Fruit fly (Drosophila melanogaster) whole organism, embryonic: ENCODE data around the gene CSN6.

Experiments used
- Aef1 ChIP-seq: fragments of 200-800 bp; sonication (Bioruptor generic); IDR thresholded peaks from 3 replicates; pipeline ENCODE4 v1.3.6; 2022; ENCODE audit warnings: missing biosample characterization, missing genetic modification characterization
- C15 ChIP-seq: fragments of 200-800 bp; sonication (Bioruptor generic); IDR thresholded peaks from 3 replicates; pipeline ENCODE4 v1.3.6; 2022; ENCODE audit warnings: missing biosample characterization, missing genetic modification characterization
- CG10543 ChIP-seq: fragments of 200-800 bp; sonication (Bioruptor generic); optimal IDR thresholded peaks from 3 replicates; lab custom pipeline; 2017; ENCODE audit warnings: missing biosample characterization, mild to moderate bottlenecking, missing genetic modification characterization, moderate library complexity
- CG11695 ChIP-seq: fragments of 200-800 bp; sonication (Bioruptor generic); IDR thresholded peaks from 3 replicates; pipeline ENCODE4 v1.3.6; 2022; ENCODE audit warnings: missing biosample characterization, missing genetic modification characterization
- CG1233 ChIP-seq: fragments of 200-800 bp; sonication (Bioruptor generic); optimal IDR thresholded peaks from 4 replicates; lab custom pipeline; 2018; ENCODE audit warnings: missing biosample characterization, mild to moderate bottlenecking, missing genetic modification characterization
- CG12391 ChIP-seq: fragments of 200-800 bp; sonication (Bioruptor generic); optimal IDR thresholded peaks from 3 replicates; lab custom pipeline; 2018; ENCODE audit warnings: missing biosample characterization, mild to moderate bottlenecking, missing genetic modification characterization, moderate library complexity
- CG12659 ChIP-seq: fragments of 200-800 bp; sonication (Bioruptor generic); optimal IDR thresholded peaks from 3 replicates; lab custom pipeline; 2017; ENCODE audit warnings: mild to moderate bottlenecking, missing biosample characterization, missing genetic modification reagents, missing genetic modification characterization
- CG12744 ChIP-seq: fragments of 200-800 bp; sonication (Bioruptor generic); optimal IDR thresholded peaks from 2 replicates; lab custom pipeline; 2016; ENCODE audit warnings: missing biosample characterization, missing genetic modification characterization
- CG13424 ChIP-seq: fragments of 200-800 bp; sonication (Bioruptor generic); optimal IDR thresholded peaks from 2 replicates; lab custom pipeline; 2019; ENCODE audit warnings: missing biosample characterization, mild to moderate bottlenecking, missing genetic modification characterization, moderate library complexity
- CG13894 ChIP-seq: fragments of 200-800 bp; sonication (Bioruptor generic); optimal IDR thresholded peaks from 3 replicates; lab custom pipeline; 2018; ENCODE audit warnings: missing biosample characterization, mild to moderate bottlenecking, missing genetic modification characterization, moderate library complexity
- CG14441 ChIP-seq: fragments of 200-800 bp; sonication (Bioruptor generic); IDR thresholded peaks from 2 replicates; pipeline ENCODE4 v1.3.6; 2022; ENCODE audit warnings: missing biosample characterization, missing genetic modification characterization
- CG14667 ChIP-seq: fragments of 200-800 bp; sonication (Bioruptor generic); IDR thresholded peaks from 2 replicates; pipeline ENCODE4 v1.3.6; 2022; ENCODE audit warnings: missing biosample characterization, missing genetic modification characterization
- CG15514 ChIP-seq: fragments of 200-800 bp; sonication (Bioruptor generic); optimal IDR thresholded peaks from 3 replicates; lab custom pipeline; 2017; ENCODE audit warnings: missing biosample characterization, missing genetic modification characterization, mild to moderate bottlenecking, moderate library complexity, missing genetic modification reagents
- CG16815 ChIP-seq: fragments of 200-800 bp; sonication (Bioruptor generic); optimal IDR thresholded peaks from 3 replicates; lab custom pipeline; 2017; ENCODE audit warnings: missing biosample characterization, mild to moderate bottlenecking, missing genetic modification characterization
- CG17186 ChIP-seq: fragments of 200-800 bp; sonication (Bioruptor generic); optimal IDR thresholded peaks from 3 replicates; lab custom pipeline; 2017; ENCODE audit warnings: missing biosample characterization, missing genetic modification reagents, missing genetic modification characterization
- CG17328 ChIP-seq: fragments of 200-800 bp; sonication (Bioruptor generic); IDR thresholded peaks from 2 replicates; pipeline ENCODE4 v1.3.6; 2022; ENCODE audit warnings: missing biosample characterization, missing genetic modification characterization
- CG34376 ChIP-seq: fragments of 200-800 bp; sonication (Bioruptor generic); optimal IDR thresholded peaks from 2 replicates; lab custom pipeline; 2018; ENCODE audit warnings: missing biosample characterization, mild to moderate bottlenecking, missing genetic modification characterization
- CG3847 ChIP-seq: fragments of 200-800 bp; sonication (Bioruptor generic); IDR thresholded peaks from 2 replicates; pipeline ENCODE4 v1.3.6; 2022; ENCODE audit warnings: missing biosample characterization, missing genetic modification characterization
- CG4404 ChIP-seq: fragments of 200-800 bp; sonication (Bioruptor generic); IDR thresholded peaks from 2 replicates; pipeline ENCODE4 v1.3.6; 2022; ENCODE audit warnings: missing biosample characterization, missing genetic modification characterization
- CG4707 ChIP-seq: fragments of 200-800 bp; sonication (Bioruptor generic); optimal IDR thresholded peaks from 2 replicates; lab custom pipeline; 2018; ENCODE audit warnings: missing biosample characterization, mild to moderate bottlenecking, missing genetic modification characterization, moderate library complexity
- CG5953 ChIP-seq: fragments of 200-800 bp; sonication (Bioruptor generic); IDR thresholded peaks from 2 replicates; pipeline ENCODE4 v1.3.6; 2022; ENCODE audit warnings: missing biosample characterization, missing genetic modification characterization
- CG6272 ChIP-seq: fragments of 200-800 bp; sonication (Bioruptor generic); IDR thresholded peaks from 2 replicates; pipeline ENCODE4 v1.3.6; 2022; ENCODE audit warnings: missing biosample characterization, missing genetic modification characterization
- CG8089 ChIP-seq: fragments of 200-800 bp; sonication (Bioruptor generic); optimal IDR thresholded peaks from 3 replicates; lab custom pipeline; 2016; ENCODE audit warnings: missing biosample characterization, missing genetic modification characterization
- CG9437 ChIP-seq: fragments of 200-800 bp; sonication (Bioruptor generic); optimal IDR thresholded peaks from 2 replicates; lab custom pipeline; 2018; ENCODE audit warnings: missing biosample characterization, mild to moderate bottlenecking, missing genetic modification characterization
- CG9609 ChIP-seq: fragments of 200-800 bp; sonication (Bioruptor generic); optimal IDR thresholded peaks from 3 replicates; lab custom pipeline; 2016; ENCODE audit warnings: missing biosample characterization, missing genetic modification characterization
- Deaf1 ChIP-seq: fragments of 200-800 bp; optimal IDR thresholded peaks from 3 replicates; lab custom pipeline; 2019; ENCODE audit warnings: missing biosample characterization, mild to moderate bottlenecking, missing genetic modification characterization, moderate library complexity
- Drgx ChIP-seq: fragments of 200-800 bp; sonication (Bioruptor generic); IDR thresholded peaks from 2 replicates; pipeline ENCODE4 v1.3.6; 2022; ENCODE audit warnings: missing biosample characterization, missing genetic modification characterization
- E2f1 ChIP-seq: fragments of 200-800 bp; sonication (Bioruptor generic); IDR thresholded peaks from 2 replicates; pipeline ENCODE4 v1.3.6; 2022; ENCODE audit warnings: missing biosample characterization, missing genetic modification characterization
- E2f2 ChIP-seq: fragments of 200-800 bp; sonication (Bioruptor generic); IDR thresholded peaks from 2 replicates; pipeline ENCODE4 v1.3.6; 2022; ENCODE audit warnings: missing biosample characterization, missing genetic modification characterization
- Fer2 ChIP-seq: fragments of 200-800 bp; sonication (Bioruptor generic); optimal IDR thresholded peaks from 2 replicates; lab custom pipeline; 2018; ENCODE audit warnings: missing biosample characterization, mild to moderate bottlenecking, missing genetic modification characterization, moderate library complexity
- H2.0 ChIP-seq: fragments of 200-800 bp; sonication (Bioruptor generic); IDR thresholded peaks from 2 replicates; pipeline ENCODE4 v1.3.6; 2022; ENCODE audit warnings: missing biosample characterization, missing genetic modification characterization
- HLH54F ChIP-seq: fragments of 200-800 bp; sonication (Bioruptor generic); optimal IDR thresholded peaks from 3 replicates; lab custom pipeline; 2016; ENCODE audit warnings: missing biosample characterization, missing genetic modification characterization
- Hr3 ChIP-seq: fragments of 200-800 bp; sonication (Bioruptor generic); optimal IDR thresholded peaks from 3 replicates; lab custom pipeline; 2016; ENCODE audit warnings: missing biosample characterization, missing genetic modification characterization
- Max ChIP-seq: fragments of 200-800 bp; sonication (Bioruptor generic); optimal IDR thresholded peaks from 2 replicates; lab custom pipeline; 2016; ENCODE audit warnings: missing biosample characterization, mild to moderate bottlenecking, missing genetic modification characterization
- Mrtf ChIP-seq: fragments of 200-800 bp; sonication (Bioruptor generic); IDR thresholded peaks from 3 replicates; pipeline ENCODE4 v1.3.6; 2022; ENCODE audit warnings: missing biosample characterization, missing genetic modification characterization
- Nf-YA ChIP-seq: fragments of 200-800 bp; sonication (Bioruptor generic); IDR thresholded peaks from 2 replicates; pipeline ENCODE4 v1.3.6; 2022; ENCODE audit warnings: missing biosample characterization, missing genetic modification characterization
- cas ChIP-seq: fragments of 200-800 bp; sonication (Bioruptor generic); IDR thresholded peaks from 2 replicates; pipeline ENCODE4 v1.3.6; 2022; ENCODE audit warnings: missing biosample characterization, missing genetic modification characterization
- dimm ChIP-seq: fragments of 200-800 bp; sonication (Bioruptor generic); IDR thresholded peaks from 2 replicates; pipeline ENCODE4 v1.3.6; 2022; ENCODE audit warnings: missing biosample characterization, missing genetic modification characterization
- dm ChIP-seq: fragments of 200-800 bp; sonication (Bioruptor generic); optimal IDR thresholded peaks from 3 replicates; lab custom pipeline; 2016; ENCODE audit warnings: missing biosample characterization, missing genetic modification characterization
- eyg ChIP-seq: fragments of 200-800 bp; sonication (Bioruptor generic); optimal IDR thresholded peaks from 3 replicates; lab custom pipeline; 2016; ENCODE audit warnings: missing biosample characterization, missing genetic modification characterization
- fu2 ChIP-seq: fragments of 200-800 bp; sonication (Bioruptor generic); optimal IDR thresholded peaks from 2 replicates; lab custom pipeline; 2016; ENCODE audit warnings: missing biosample characterization, missing genetic modification characterization
- hkb ChIP-seq, 2 experiments: fragments of 200-800 bp in 1 of 2; fragments of >200 bp in 1 of 2; sonication (Bioruptor generic) in 1 of 2; IDR thresholded peaks in 1 of 2; optimal IDR thresholded peaks in 1 of 2; 2 replicates each; pipeline versions ENCODE4 v1.3.6 to Lab custom; 2017 to 2022; ENCODE audit warnings: missing biosample characterization in 1 of 2, missing genetic modification characterization in 1 of 2
- nerfin-1 ChIP-seq: fragments of 200-800 bp; sonication (Bioruptor generic); optimal IDR thresholded peaks from 3 replicates; lab custom pipeline; 2019; ENCODE audit warnings: missing biosample characterization, mild to moderate bottlenecking, missing genetic modification characterization, moderate library complexity
- onecut ChIP-seq: fragments of 200-800 bp; sonication (Bioruptor generic); IDR thresholded peaks from 2 replicates; pipeline ENCODE4 v1.3.6; 2022; ENCODE audit warnings: missing biosample characterization, missing genetic modification characterization
- org-1 ChIP-seq: fragments of 200-800 bp; sonication (Bioruptor generic); optimal IDR thresholded peaks from 2 replicates; lab custom pipeline; 2017; ENCODE audit warnings: missing biosample characterization, missing genetic modification characterization
- otp ChIP-seq: fragments of 200-800 bp; sonication (Bioruptor generic); IDR thresholded peaks from 3 replicates; pipeline ENCODE4, ENCODE4 v1.3.6; 2022; ENCODE audit warnings: missing biosample characterization, missing genetic modification characterization
- repo ChIP-seq: fragments of 200-800 bp; sonication (Bioruptor generic); optimal IDR thresholded peaks from 2 replicates; lab custom pipeline; 2016; ENCODE audit warnings: missing biosample characterization, missing genetic modification characterization
- row ChIP-seq: fragments of 200-800 bp; sonication (Bioruptor generic); IDR thresholded peaks from 3 replicates; pipeline ENCODE4 v1.3.6; 2022; ENCODE audit warnings: missing biosample characterization, missing genetic modification characterization
- tgo ChIP-seq: fragments of 200-800 bp; sonication (Bioruptor generic); IDR thresholded peaks from 3 replicates; pipeline ENCODE4 v1.3.6; 2022; ENCODE audit warnings: missing biosample characterization, missing genetic modification characterization
- wor ChIP-seq: fragments of 200-800 bp; sonication (Bioruptor generic); IDR thresholded peaks from 2 replicates; pipeline ENCODE4 v1.3.6; 2022; ENCODE audit warnings: missing biosample characterization, missing genetic modification characterization
- zf30C ChIP-seq: fragments of 200-800 bp; sonication (Bioruptor generic); optimal IDR thresholded peaks from 3 replicates; lab custom pipeline; 2018; ENCODE audit warnings: missing biosample characterization, mild to moderate bottlenecking, missing genetic modification characterization

Gene CSN6

dm6 chr3R:22624737-22625136, 44.2 kb downstream of the CSN6 start (continued):
- 0 out of 3 replicates have a peak, but pooled peaks have one; percentile 36 for TF ChIP-seq C15 (GFP tag; lab: Robert Waterston, UW)
- TF ChIP-seq Deaf1 (tag; lab: Kevin White, UChicago), result no peak
- peak; percentile 48; the same call in 1 of the 2 replicates for TF ChIP-seq CG6272 (GFP tag; lab: Robert Waterston, UW)
- TF ChIP-seq H2.0 (GFP tag; lab: Robert Waterston, UW), result peak; percentile 48; the same call in 1 of the 2 replicates
- no peak for TF ChIP-seq dm (GFP tag; lab: Kevin White, UChicago)
- TF ChIP-seq CG4404 (GFP tag; lab: Robert Waterston, UW), result 0 out of 2 replicates have a peak, but pooled peaks have one; percentile 35
- peak; percentile 42 for TF ChIP-seq CG12659 (GFP tag; lab: Kevin White, UChicago)
- peak; percentile 51 for TF ChIP-seq onecut
- TF ChIP-seq Max, result peak; percentile 54
- TF ChIP-seq E2f2 (GFP tag; lab: Robert Waterston, UW), result peak; percentile 49
- peak; percentile 38 for TF ChIP-seq CG1233 (GFP tag; lab: Kevin White, UChicago)
- peak; percentile 29 for TF ChIP-seq HLH54F (GFP tag; lab: Kevin White, UChicago)
- peak; percentile 7 for TF ChIP-seq zf30C (GFP tag; lab: Kevin White, UChicago)
- TF ChIP-seq CG14667 (GFP tag; lab: Robert Waterston, UW), result peak; percentile 53; the same call in 1 of the 2 replicates
- peak; percentile 43 for TF ChIP-seq CG17186 (GFP tag; lab: Kevin White, UChicago)
- peak; percentile 94 for TF ChIP-seq Drgx (GFP tag; lab: Robert Waterston, UW)
- peak; percentile 56 for TF ChIP-seq Aef1 (GFP tag; lab: Robert Waterston, UW)
- no peak for TF ChIP-seq CG16815 (GFP tag; lab: Kevin White, UChicago)
- peak; percentile 58 for TF ChIP-seq CG13424 (tag; lab: Kevin White, UChicago)
- peak; percentile 36 for TF ChIP-seq fu2 (GFP tag; lab: Kevin White, UChicago)
- peak; percentile 9 for TF ChIP-seq eyg (GFP tag; lab: Kevin White, UChicago)
- peak; percentile 62 for TF ChIP-seq tgo
- TF ChIP-seq hkb (optimal IDR thresholded peaks at IDR 0.05; lab: Kevin White, UChicago), result no peak
- TF ChIP-seq hkb (GFP tag; IDR thresholded peaks at IDR 0.05; lab: Robert Waterston, UW), result peak; percentile 80
- TF ChIP-seq CG12744, result no peak
- TF ChIP-seq Nf-YA, result peak; percentile 63
- TF ChIP-seq otp (GFP tag; lab: Robert Waterston, UW), result peak; percentile 81; the same call in 2 of the 3 replicates
- TF ChIP-seq row (GFP tag; lab: Robert Waterston, UW), result peak; percentile 80
- TF ChIP-seq CG5953 (GFP tag; lab: Robert Waterston, UW), result peak; percentile 75
- peak; percentile 61; the same call in 1 of the 3 replicates for TF ChIP-seq Mrtf
- TF ChIP-seq CG4707 (GFP tag; lab: Kevin White, UChicago), result peak; percentile 26
- TF ChIP-seq CG17328, result peak; percentile 86
- TF ChIP-seq E2f1 (GFP tag; lab: Robert Waterston, UW), result peak; percentile 33
- peak; percentile 10 for TF ChIP-seq org-1 (GFP tag; lab: Kevin White, UChicago)
- TF ChIP-seq dimm (GFP tag; lab: Robert Waterston, UW), result peak; percentile 67
- peak; percentile 28 for TF ChIP-seq CG9437 (GFP tag; lab: Kevin White, UChicago)
- TF ChIP-seq CG13894 (tag; lab: Kevin White, UChicago), result no peak
- peak; percentile 43 for TF ChIP-seq CG15514 (GFP tag; lab: Kevin White, UChicago)
- TF ChIP-seq repo, result peak; percentile 24
- peak; percentile 44 for TF ChIP-seq CG8089 (GFP tag; lab: Kevin White, UChicago)
- TF ChIP-seq Hr3 (GFP tag; lab: Kevin White, UChicago), result peak; percentile 56
- TF ChIP-seq nerfin-1 (tag; lab: Kevin White, UChicago), result peak; percentile 11
- TF ChIP-seq CG12391 (tag; lab: Kevin White, UChicago), result peak; percentile 67
- peak; percentile 82 for TF ChIP-seq CG14441 (GFP tag; lab: Robert Waterston, UW)
- TF ChIP-seq wor, result peak; percentile 49; the same call in 1 of the 2 replicates
- TF ChIP-seq CG34376, result no peak
- TF ChIP-seq cas (GFP tag; lab: Robert Waterston, UW), result no peak
- peak; percentile 42; the same call in 1 of the 2 replicates for TF ChIP-seq CG3847 (GFP tag; lab: Robert Waterston, UW)
- TF ChIP-seq CG10543 (GFP tag; lab: Kevin White, UChicago), result no peak
- 0 out of 3 replicates have a peak, but pooled peaks have one; percentile 34 for TF ChIP-seq CG11695 (GFP tag; lab: Robert Waterston, UW)
- TF ChIP-seq Fer2, result no peak
- peak; percentile 7 for TF ChIP-seq CG9609 (GFP tag; lab: Kevin White, UChicago)
